7 worm cellular contexts compared by ENCODE assay signal in genomic region chrV:4346799-4347198, ce11.
TF ChIP-seq lines count a peak whose summit lies in the region.

Gene mcm-7, plus strand, starts transcription at chrV:4347166.

TF ChIP-seq in whole organism, L1 larva, 84 proteins besides CTCF, POLR2A, EP300 and RAD21 (continued from another document and continues in another):
- TF ChIP-seq jun-1 (tag; optimal IDR thresholded peaks at IDR 0.05; lab: Kevin White, UChicago), result peak; percentile 18
- TF ChIP-seq mdl-1 (tag; optimal IDR thresholded peaks at IDR 0.05; lab: Kevin White, UChicago), result peak in 1 of 2 experiments; percentile 53
- peak; percentile 52 for TF ChIP-seq nhr-20 (tag; optimal IDR thresholded peaks at IDR 0.05; lab: Kevin White, UChicago)
- TF ChIP-seq dpl-1 (GFP tag; optimal IDR thresholded peaks at IDR 0.05; lab: Kevin White, UChicago), result peak; percentile 91 to 96 (median 95)
- peak; percentile 64 to 86 for TF ChIP-seq lsy-2 (tag; optimal IDR thresholded peaks at IDR 0.05; lab: Kevin White, UChicago)
- TF ChIP-seq unc-30 (tag; optimal IDR thresholded peaks at IDR 0.05; lab: Kevin White, UChicago), result no peak
- peak; percentile 17 for TF ChIP-seq snpc-4 (tag; optimal IDR thresholded peaks at IDR 0.05; lab: Kevin White, UChicago)
- TF ChIP-seq ceh-82 (tag; optimal IDR thresholded peaks at IDR 0.05; lab: Kevin White, UChicago), result peak in 2 of 3 experiments; percentile 15 to 75
- peak; percentile 52 for TF ChIP-seq skn-1 (tag; optimal IDR thresholded peaks at IDR 0.05; lab: Kevin White, UChicago)
- peak; percentile 46 for TF ChIP-seq xbp-1 (tag; optimal IDR thresholded peaks at IDR 0.05; lab: Kevin White, UChicago)
- TF ChIP-seq isw-1 (GFP tag; IDR thresholded peaks at IDR 0.05; lab: Robert Waterston, UW), result no peak; the same call in 1 of the 2 replicates
- peak; percentile 37 for TF ChIP-seq unc-86 (tag; optimal IDR thresholded peaks at IDR 0.05; lab: Kevin White, UChicago)
- TF ChIP-seq C16A3.4 (tag; optimal IDR thresholded peaks at IDR 0.05; lab: Kevin White, UChicago), result peak; percentile 85
- TF ChIP-seq nhr-47 (tag; optimal IDR thresholded peaks at IDR 0.05; lab: Kevin White, UChicago), result peak; percentile 58
- TF ChIP-seq mab-9 (GFP tag; IDR thresholded peaks at IDR 0.05; lab: Robert Waterston, UW), result no peak
- TF ChIP-seq efl-1 (optimal IDR thresholded peaks at IDR 0.05; lab: Kevin White, UChicago), result peak; percentile 95 to 96
- peak; percentile 96 to 100 for TF ChIP-seq efl-1 (GFP tag; optimal IDR thresholded peaks at IDR 0.05 in 1 of 2; lab: Kevin White, UChicago)
- TF ChIP-seq nhr-71 (tag; optimal IDR thresholded peaks at IDR 0.05; lab: Kevin White, UChicago), result peak; percentile 68

TF ChIP-seq in whole organism, L2 larva, 48 proteins besides CTCF, POLR2A, EP300 and RAD21 (continued from another document):
- TF ChIP-seq nhr-25 (tag; optimal IDR thresholded peaks at IDR 0.05; lab: Kevin White, UChicago) (peak; percentile 40), gmeb-1 (tag; optimal IDR thresholded peaks at IDR 0.05; lab: Kevin White, UChicago) (peak; percentile 91), nhr-129 (tag; optimal IDR thresholded peaks at IDR 0.05; lab: Kevin White, UChicago) (peak; percentile 72), ztf-11 (tag; optimal IDR thresholded peaks at IDR 0.05; lab: Kevin White, UChicago) (no peak), C34F6.9 (tag; optimal IDR thresholded peaks at IDR 0.05; lab: Kevin White, UChicago) (peak; percentile 64)
TF ChIP-seq in whole organism, L2 larva: peak in this region for 13.

TF ChIP-seq in whole organism, L3 larva, 47 proteins besides CTCF, POLR2A, EP300 and RAD21 (continued from another document):
- TF ChIP-seq lin-39 (tag; optimal IDR thresholded peaks at IDR 0.05; lab: Kevin White, UChicago), result peak; percentile 27
- no peak for TF ChIP-seq elt-3 (tag; optimal IDR thresholded peaks at IDR 0.05; lab: Kevin White, UChicago)
- peak; percentile 32 for TF ChIP-seq ama-1 (optimal IDR thresholded peaks at IDR 0.05; lab: Kevin White, UChicago)
- peak; percentile 21 for TF ChIP-seq pqm-1 (tag; optimal IDR thresholded peaks at IDR 0.05; lab: Kevin White, UChicago)
- TF ChIP-seq R02D3.7 (tag; optimal IDR thresholded peaks at IDR 0.05; lab: Kevin White, UChicago), result no peak

TF ChIP-seq in whole organism, L4 larva, 104 proteins besides CTCF, POLR2A, EP300 and RAD21 (continued from another document and continues in another):
- TF ChIP-seq zfp-2 (tag; optimal IDR thresholded peaks at IDR 0.05; lab: Kevin White, UChicago), result no peak
- TF ChIP-seq ztf-11 (tag; optimal IDR thresholded peaks at IDR 0.05; lab: Kevin White, UChicago), result no peak
- TF ChIP-seq nhr-111 (GFP tag; optimal IDR thresholded peaks at IDR 0.05; lab: Kevin White, UChicago), result no peak
- TF ChIP-seq skn-1 (tag; optimal IDR thresholded peaks at IDR 0.05; lab: Kevin White, UChicago), result no peak
- TF ChIP-seq lir-3 (tag; optimal IDR thresholded peaks at IDR 0.05; lab: Kevin White, UChicago), result no peak
- TF ChIP-seq daf-12 (tag; optimal IDR thresholded peaks at IDR 0.05; lab: Kevin White, UChicago), result no peak
- no peak for TF ChIP-seq ceh-32 (tag; optimal IDR thresholded peaks at IDR 0.05; lab: Kevin White, UChicago; ENCODE audit: poor library complexity)
- TF ChIP-seq nhr-11 (tag; optimal IDR thresholded peaks at IDR 0.05; lab: Kevin White, UChicago), result peak; percentile 14
- no peak for TF ChIP-seq aly-2 (tag; optimal IDR thresholded peaks at IDR 0.05; lab: Kevin White, UChicago)
- no peak for TF ChIP-seq ZK337.2 (GFP tag; IDR thresholded peaks at IDR 0.05; lab: Robert Waterston, UW)
- no peak for TF ChIP-seq pha-4 (GFP tag; IDR thresholded peaks at IDR 0.05; lab: Robert Waterston, UW)
- TF ChIP-seq pha-4 (tag; optimal IDR thresholded peaks at IDR 0.05; lab: Kevin White, UChicago), result no peak
- TF ChIP-seq mxl-2 (GFP tag; conservative IDR thresholded peaks at IDR 0.05; lab: Robert Waterston, UW), result no peak
- no peak for TF ChIP-seq ZK546.5 (tag; optimal IDR thresholded peaks at IDR 0.05; lab: Kevin White, UChicago)
- peak in 1 of 2 experiments; percentile 78 for TF ChIP-seq lsy-2 (tag; optimal IDR thresholded peaks at IDR 0.05; lab: Kevin White, UChicago)
- no peak for TF ChIP-seq php-3 (GFP tag; IDR thresholded peaks at IDR 0.05; lab: Robert Waterston, UW)
- TF ChIP-seq mdl-1 (tag; optimal IDR thresholded peaks at IDR 0.05; lab: Kevin White, UChicago), result no peak
- no peak for TF ChIP-seq snpc-4 (tag; optimal IDR thresholded peaks at IDR 0.05; lab: Kevin White, UChicago)
- TF ChIP-seq gei-8 (GFP tag; optimal IDR thresholded peaks at IDR 0.05; lab: Kevin White, UChicago), result no peak
- TF ChIP-seq nhr-42 (GFP tag; IDR thresholded peaks at IDR 0.05; lab: Robert Waterston, UW), result no peak
- TF ChIP-seq attf-4 (tag; optimal IDR thresholded peaks at IDR 0.05; lab: Kevin White, UChicago), result no peak
- no peak for TF ChIP-seq lin-15B (tag; optimal IDR thresholded peaks at IDR 0.05; lab: Kevin White, UChicago)
- TF ChIP-seq ceh-62 (tag; optimal IDR thresholded peaks at IDR 0.05; lab: Kevin White, UChicago), result no peak
- TF ChIP-seq egl-27 (tag; optimal IDR thresholded peaks at IDR 0.05; lab: Kevin White, UChicago), result no peak
- peak; percentile 71 for TF ChIP-seq mep-1 (tag; optimal IDR thresholded peaks at IDR 0.05; lab: Kevin White, UChicago)
- TF ChIP-seq zip-11 (GFP tag; IDR thresholded peaks at IDR 0.05; lab: Robert Waterston, UW), result no peak
- no peak for TF ChIP-seq mxl-3 (GFP tag; optimal IDR thresholded peaks at IDR 0.05; lab: Kevin White, UChicago)
- TF ChIP-seq aha-1 (tag; lab: Kevin White, UChicago), result peak; percentile 68

TF ChIP-seq in whole organism, late embryonic, 69 proteins besides CTCF, POLR2A, EP300 and RAD21 (continued from another document):
- TF ChIP-seq ceh-14 (tag; optimal IDR thresholded peaks at IDR 0.05; lab: Kevin White, UChicago), result no peak
- TF ChIP-seq rnt-1 (tag; optimal IDR thresholded peaks at IDR 0.05; lab: Kevin White, UChicago), result no peak
- no peak for TF ChIP-seq lim-6 (tag; optimal IDR thresholded peaks at IDR 0.05; lab: Kevin White, UChicago)
- no peak for TF ChIP-seq pha-4 (tag; optimal IDR thresholded peaks at IDR 0.05; lab: Kevin White, UChicago)
- TF ChIP-seq nfya-1 (tag; optimal IDR thresholded peaks at IDR 0.05; lab: Kevin White, UChicago), result peak; percentile 55
- TF ChIP-seq K02D7.2 (tag; optimal IDR thresholded peaks at IDR 0.05; lab: Kevin White, UChicago), result no peak
- TF ChIP-seq zip-5 (tag; optimal IDR thresholded peaks at IDR 0.05; lab: Kevin White, UChicago), result no peak
- TF ChIP-seq ceh-48 (tag; optimal IDR thresholded peaks at IDR 0.05; lab: Kevin White, UChicago), result no peak
- peak; percentile 26 for TF ChIP-seq pax-1 (tag; optimal IDR thresholded peaks at IDR 0.05; lab: Kevin White, UChicago)
- no peak for TF ChIP-seq tbx-7 (tag; optimal IDR thresholded peaks at IDR 0.05; lab: Kevin White, UChicago)
- TF ChIP-seq unc-3 (GFP tag; conservative IDR thresholded peaks at IDR 0.05; lab: Robert Waterston, UW), result no peak
- TF ChIP-seq unc-3 (tag; optimal IDR thresholded peaks at IDR 0.05; lab: Kevin White, UChicago), result no peak
- no peak for TF ChIP-seq gmeb-2 (tag; optimal IDR thresholded peaks at IDR 0.05; lab: Kevin White, UChicago)
- no peak for TF ChIP-seq hlh-13 (GFP tag; optimal IDR thresholded peaks at IDR 0.05; lab: Kevin White, UChicago)
- no peak for TF ChIP-seq ceh-24 (tag; optimal IDR thresholded peaks at IDR 0.05; lab: Kevin White, UChicago)
- TF ChIP-seq Y22D7AL.16 (tag; optimal IDR thresholded peaks at IDR 0.05; lab: Kevin White, UChicago), result no peak
- no peak for TF ChIP-seq unc-86 (tag; optimal IDR thresholded peaks at IDR 0.05; lab: Kevin White, UChicago)
- TF ChIP-seq F13H6.1 (tag; optimal IDR thresholded peaks at IDR 0.05; lab: Kevin White, UChicago), result no peak
- TF ChIP-seq fax-1 (tag; optimal IDR thresholded peaks at IDR 0.05; lab: Kevin White, UChicago), result no peak
- no peak for TF ChIP-seq C08G9.2 (tag; optimal IDR thresholded peaks at IDR 0.05; lab: Kevin White, UChicago)
- peak; percentile 40 for TF ChIP-seq ceh-31 (tag; optimal IDR thresholded peaks at IDR 0.05; lab: Kevin White, UChicago)
- TF ChIP-seq sox-4 (tag; optimal IDR thresholded peaks at IDR 0.05; lab: Kevin White, UChicago), result no peak
- TF ChIP-seq mec-3 (tag; optimal IDR thresholded peaks at IDR 0.05; lab: Kevin White, UChicago; ENCODE audit: borderline replicate concordance), result no peak

TF ChIP-seq in whole organism, mixed stage, embryonic, 35 proteins besides CTCF, POLR2A, EP300 and RAD21 (continued from another document):
- TF ChIP-seq ceh-39 (tag; optimal IDR thresholded peaks at IDR 0.05; lab: Kevin White, UChicago) (peak; percentile 64), nhr-2 (tag; optimal IDR thresholded peaks at IDR 0.05; lab: Kevin White, UChicago) (no peak)
TF ChIP-seq in whole organism, mixed stage, embryonic: peak in this region for 8.

TF ChIP-seq in whole organism, young adult, 124 proteins besides CTCF, POLR2A, EP300 and RAD21 (continued from another document):
- TF ChIP-seq zfh-2 (GFP tag; conservative IDR thresholded peaks at IDR 0.05; lab: Robert Waterston, UW) (no peak), lsy-27 (tag; optimal IDR thresholded peaks at IDR 0.05; lab: Kevin White, UChicago; ENCODE audit: borderline replicate concordance, insufficient read depth) (no peak), Y56A3A.18 (GFP tag; IDR thresholded peaks at IDR 0.05; lab: Robert Waterston, UW) (no peak), lsl-1 (GFP tag; optimal IDR thresholded peaks at IDR 0.05; lab: Kevin White, UChicago) (peak; percentile 64), cebp-1 (GFP tag; IDR thresholded peaks at IDR 0.05; lab: Robert Waterston, UW) (no peak), cebp-1 (tag; optimal IDR thresholded peaks at IDR 0.05; lab: Kevin White, UChicago) (peak; percentile 41), egl-18 (GFP tag; IDR thresholded peaks at IDR 0.05; lab: Robert Waterston, UW) (no peak), dpl-1 (GFP tag; optimal IDR thresholded peaks at IDR 0.05; lab: Kevin White, UChicago) (peak; percentile 79), ccch-3 (GFP tag; optimal IDR thresholded peaks at IDR 0.05; lab: Kevin White, UChicago) (no peak), ceh-100 (GFP tag; IDR thresholded peaks at IDR 0.05; lab: Robert Waterston, UW) (no peak), attf-3 (GFP tag; conservative IDR thresholded peaks at IDR 0.05; lab: Robert Waterston, UW) (0 out of 2 replicates have a peak, but pooled peaks have one; percentile 33), unc-130 (GFP tag; optimal IDR thresholded peaks at IDR 0.05; lab: Kevin White, UChicago) (no peak), efl-1 (GFP tag; optimal IDR thresholded peaks at IDR 0.05; lab: Kevin White, UChicago) (peak; percentile 93), B0336.3 (GFP tag; IDR thresholded peaks at IDR 0.05; lab: Robert Waterston, UW) (no peak), F10E7.11 (tag; optimal IDR thresholded peaks at IDR 0.05; lab: Kevin White, UChicago) (no peak), bed-2 (GFP tag; IDR thresholded peaks at IDR 0.05; lab: Robert Waterston, UW) (no peak), lin-35 (GFP tag; optimal IDR thresholded peaks at IDR 0.05; lab: Kevin White, UChicago) (peak; percentile 17 to 84 (median 37)), somi-1 (GFP tag; optimal IDR thresholded peaks at IDR 0.05; lab: Kevin White, UChicago) (no peak), sea-2 (GFP tag; IDR thresholded peaks at IDR 0.05; lab: Robert Waterston, UW) (no peak), athp-1 (tag; optimal IDR thresholded peaks at IDR 0.05; lab: Kevin White, UChicago) (no peak), cebp-2 (GFP tag; IDR thresholded peaks at IDR 0.05; lab: Robert Waterston, UW) (no peak), D2030.7 (GFP tag; IDR thresholded peaks at IDR 0.05; lab: Robert Waterston, UW) (peak; percentile 58), xnd-1 (tag; optimal IDR thresholded peaks at IDR 0.05; lab: Kevin White, UChicago) (peak; percentile 62), snpc-4 (GFP tag; optimal IDR thresholded peaks at IDR 0.05; lab: Kevin White, UChicago) (no peak), snpc-4 (tag; optimal IDR thresholded peaks at IDR 0.05; lab: Kevin White, UChicago) (peak in 2 of 4 experiments; percentile 49 to 59), sdz-38 (tag; optimal IDR thresholded peaks at IDR 0.05; lab: Kevin White, UChicago) (no peak), chd-7 (tag; optimal IDR thresholded peaks at IDR 0.05; lab: Kevin White, UChicago) (no peak), pbrm-1 (GFP tag; IDR thresholded peaks at IDR 0.05; lab: Robert Waterston, UW) (0 out of 2 replicates have a peak, but pooled peaks have one; percentile 47), aptf-2 (GFP tag; conservative IDR thresholded peaks at IDR 0.05; lab: Robert Waterston, UW) (no peak), ceh-79 (tag; optimal IDR thresholded peaks at IDR 0.05; lab: Kevin White, UChicago) (no peak), madf-3 (GFP tag; IDR thresholded peaks at IDR 0.05; lab: Robert Waterston, UW) (no peak), repo-1 (tag; optimal IDR thresholded peaks at IDR 0.05; lab: Kevin White, UChicago) (no peak), F23B12.7 (tag; optimal IDR thresholded peaks at IDR 0.05; lab: Kevin White, UChicago; ENCODE audit: insufficient read depth) (peak; percentile 45), egl-44 (GFP tag; IDR thresholded peaks at IDR 0.05; lab: Robert Waterston, UW) (no peak), nhr-80 (tag; optimal IDR thresholded peaks at IDR 0.05; lab: Kevin White, UChicago) (no peak), sptf-2 (GFP tag; optimal IDR thresholded peaks at IDR 0.05; lab: Kevin White, UChicago) (no peak), F37B4.10 (GFP tag; IDR thresholded peaks at IDR 0.05; lab: Robert Waterston, UW) (no peak), bed-1 (GFP tag; IDR thresholded peaks at IDR 0.05; lab: Robert Waterston, UW) (no peak), egrh-3 (GFP tag; IDR thresholded peaks at IDR 0.05; lab: Robert Waterston, UW) (peak; percentile 70), nhr-90 (tag; optimal IDR thresholded peaks at IDR 0.05; lab: Kevin White, UChicago) (no peak), snpc-3.4 (tag; optimal IDR thresholded peaks at IDR 0.05; lab: Kevin White, UChicago) (peak; percentile 53), dox-1 (GFP tag; IDR thresholded peaks at IDR 0.05; lab: Robert Waterston, UW) (peak; percentile 77), ztf-25 (GFP tag; IDR thresholded peaks at IDR 0.05; lab: Robert Waterston, UW) (no peak), ceh-58 (GFP tag; IDR thresholded peaks at IDR 0.05; lab: Robert Waterston, UW) (no peak), snpc-1.3 (tag; optimal IDR thresholded peaks at IDR 0.05; lab: Kevin White, UChicago; ENCODE audit: insufficient read depth) (peak; percentile 27), aptf-3 (GFP tag; IDR thresholded peaks at IDR 0.05; lab: Robert Waterston, UW) (no peak), mcd-1 (GFP tag; IDR thresholded peaks at IDR 0.05; lab: Robert Waterston, UW) (peak; percentile 51; the same call in 1 of the 2 replicates), rcor-1 (GFP tag; IDR thresholded peaks at IDR 0.05; lab: Robert Waterston, UW) (peak; percentile 57; the same call in 1 of the 2 replicates), ama-1 (optimal IDR thresholded peaks at IDR 0.05; lab: Kevin White, UChicago) (no peak), ama-1 (GFP tag; optimal IDR thresholded peaks at IDR 0.05; lab: Kevin White, UChicago) (no peak), nhr-27 (tag; optimal IDR thresholded peaks at IDR 0.05; lab: Kevin White, UChicago) (no peak), madf-8 (GFP tag; conservative IDR thresholded peaks at IDR 0.05; lab: Robert Waterston, UW) (peak; percentile 76), ceh-91 (GFP tag; IDR thresholded peaks at IDR 0.05; lab: Robert Waterston, UW) (peak; percentile 74), tbp1 (GFP tag; optimal IDR thresholded peaks at IDR 0.05; lab: Kevin White, UChicago) (peak; percentile 30)
